Worm (Caenorhabditis elegans) whole organism, L3 larva: ENCODE measurements around the gene srx-39.

Experiments
- ZK546.5 ChIP-seq: sonication (generic microtip); optimal IDR thresholded peaks from 2 replicates; lab custom pipeline; 2017; ENCODE audit warnings: missing biosample characterization, missing genetic modification characterization
- egl-27 ChIP-seq: sonication (generic microtip); optimal IDR thresholded peaks from 4 replicates; lab custom pipeline; 2017; ENCODE audit warnings: missing biosample characterization, missing genetic modification reagents, missing genetic modification characterization
- nfya-1 ChIP-seq: sonication (generic microtip); optimal IDR thresholded peaks from 2 replicates; lab custom pipeline; 2017; ENCODE audit warnings: missing genetic modification characterization, mild to moderate bottlenecking, missing compliant biosample characterization, antibody characterized with exemption, moderate library complexity; ENCODE audit not compliant: insufficient read depth
- pqm-1 ChIP-seq: fragments of 150-350 bp; optimal IDR thresholded peaks from 2 replicates; lab custom pipeline; 2017; ENCODE audit warnings: missing biosample characterization, missing genetic modification characterization, inconsistent platforms
- unc-62 ChIP-seq: fragments of 150-350 bp; sonication (generic microtip); optimal IDR thresholded peaks from 4 replicates; lab custom pipeline; 2014; ENCODE audit warnings: missing biosample characterization, missing genetic modification reagents, missing genetic modification characterization
- ztf-11 ChIP-seq: fragments of 150-350 bp; optimal IDR thresholded peaks from 2 replicates; lab custom pipeline; 2014; ENCODE audit warnings: missing biosample characterization, missing genetic modification characterization
- ztf-4 ChIP-seq: fragments of 150-350 bp; optimal IDR thresholded peaks from 2 replicates; lab custom pipeline; 2014; ENCODE audit warnings: missing biosample characterization, missing genetic modification characterization

DNA sequence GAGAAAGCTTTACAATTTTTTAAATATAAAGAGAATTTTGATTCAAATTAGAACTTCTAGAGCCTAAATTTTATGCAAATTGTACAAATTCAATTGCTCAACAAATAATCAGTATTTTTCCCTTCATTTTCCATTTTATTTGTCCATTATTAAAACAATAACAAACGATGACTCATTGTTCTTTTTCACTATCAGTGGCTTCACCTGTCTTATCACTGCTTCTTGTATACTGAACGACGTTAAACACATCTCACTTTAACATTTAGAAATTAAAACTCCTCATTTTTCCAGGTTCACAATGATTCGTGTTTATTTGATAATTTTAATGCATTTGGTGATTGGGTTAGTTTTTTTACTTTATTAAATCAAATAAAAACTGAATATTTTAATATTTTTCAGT is 37.9 kb downstream of the srx-39 start, which contains the start of gene sid-1:
- no peak for TF ChIP-seq nfya-1
- TF ChIP-seq ztf-11 (tag; lab: Kevin White, UChicago): no peak
- no peak for TF ChIP-seq egl-27 (tag; lab: Kevin White, UChicago)
- TF ChIP-seq ZK546.5 (tag; lab: Kevin White, UChicago): no peak
- TF ChIP-seq ztf-4: no peak
- no peak for TF ChIP-seq unc-62 (GFP tag; lab: Kevin White, UChicago)
- TF ChIP-seq pqm-1 (tag; lab: Kevin White, UChicago): peak; percentile 23
